Comparison of ENCODE assay signal across 1 fruit fly cellular context in genomic region chr2L:3813255-3813875, dm6.
TF ChIP-seq lines count a peak whose summit lies in the region.

CG3407 (minus strand) TSS chr2L:3813410.

TF ChIP-seq in whole organism, embryonic, 481 proteins besides CTCF, POLR2A, EP300 and RAD21 (continued from another document and continues in another):
- no peak for TF ChIP-seq CG13296 (GFP tag; optimal IDR thresholded peaks at IDR 0.05; lab: Kevin White, UChicago)
- no peak for TF ChIP-seq jigr1 (GFP tag; IDR thresholded peaks at IDR 0.05; lab: Robert Waterston, UW)
- TF ChIP-seq Lhr (GFP tag; optimal IDR thresholded peaks at IDR 0.05; lab: Kevin White, UChicago): peak; percentile 81
- TF ChIP-seq CG4707 (GFP tag; optimal IDR thresholded peaks at IDR 0.05; lab: Kevin White, UChicago): no peak
- TF ChIP-seq CG33557 (GFP tag; optimal IDR thresholded peaks at IDR 0.05; lab: Kevin White, UChicago): no peak
- TF ChIP-seq CG6683 (GFP tag; optimal IDR thresholded peaks at IDR 0.05; lab: Kevin White, UChicago): no peak
- peak in 1 of 2 experiments; percentile 39 for TF ChIP-seq eve (GFP tag; optimal IDR thresholded peaks at IDR 0.05; lab: Kevin White, UChicago)
- TF ChIP-seq dysf (GFP tag; IDR thresholded peaks at IDR 0.05; lab: Robert Waterston, UW): 0 out of 3 replicates have a peak, but pooled peaks have one; percentile 19
- peak; percentile 78 for TF ChIP-seq CG9437 (GFP tag; optimal IDR thresholded peaks at IDR 0.05; lab: Kevin White, UChicago)
- no peak for TF ChIP-seq grn (GFP tag; optimal IDR thresholded peaks at IDR 0.05; lab: Kevin White, UChicago)
- TF ChIP-seq CG18011 (GFP tag; optimal IDR thresholded peaks at IDR 0.05; lab: Kevin White, UChicago): no peak
- TF ChIP-seq cas (GFP tag; IDR thresholded peaks at IDR 0.05; lab: Robert Waterston, UW): no peak
- TF ChIP-seq sqz (GFP tag; optimal IDR thresholded peaks at IDR 0.05; lab: Kevin White, UChicago): no peak
- no peak for TF ChIP-seq Hmx (GFP tag; optimal IDR thresholded peaks at IDR 0.05; lab: Kevin White, UChicago)
- TF ChIP-seq p53 (GFP tag; optimal IDR thresholded peaks at IDR 0.05; lab: Kevin White, UChicago): peak; percentile 7
- peak; percentile 53 for TF ChIP-seq CG8944 (GFP tag; optimal IDR thresholded peaks at IDR 0.05; lab: Kevin White, UChicago)
- TF ChIP-seq mirr (GFP tag; optimal IDR thresholded peaks at IDR 0.05; lab: Kevin White, UChicago): no peak
- TF ChIP-seq abd-A (tag; optimal IDR thresholded peaks at IDR 0.05; lab: Kevin White, UChicago): no peak
- TF ChIP-seq CG10543 (GFP tag; optimal IDR thresholded peaks at IDR 0.05; lab: Kevin White, UChicago): peak; percentile 29
- no peak for TF ChIP-seq Neu2 (GFP tag; optimal IDR thresholded peaks at IDR 0.05; lab: Kevin White, UChicago; ENCODE audit: borderline replicate concordance)
- TF ChIP-seq Hr3 (GFP tag; optimal IDR thresholded peaks at IDR 0.05; lab: Kevin White, UChicago): peak; percentile 42
- no peak for TF ChIP-seq dati (GFP tag; IDR thresholded peaks at IDR 0.05; lab: Robert Waterston, UW)
- TF ChIP-seq CG8388 (GFP tag; optimal IDR thresholded peaks at IDR 0.05; lab: Kevin White, UChicago): no peak
- TF ChIP-seq lbe (GFP tag; optimal IDR thresholded peaks at IDR 0.05; lab: Kevin White, UChicago): no peak
- no peak for TF ChIP-seq CG7271 (tag; optimal IDR thresholded peaks at IDR 0.05; lab: Kevin White, UChicago)
- peak; percentile 58 for TF ChIP-seq ato (GFP tag; IDR thresholded peaks at IDR 0.05; lab: Robert Waterston, UW; ENCODE audit: partially characterized antibody)
- TF ChIP-seq B-H1 (GFP tag; IDR thresholded peaks at IDR 0.05; lab: Robert Waterston, UW): no peak
- TF ChIP-seq psq (GFP tag; optimal IDR thresholded peaks at IDR 0.05; lab: Kevin White, UChicago): no peak
- no peak for TF ChIP-seq Rx (GFP tag; IDR thresholded peaks at IDR 0.05; lab: Robert Waterston, UW)
- TF ChIP-seq CG14965 (GFP tag; optimal IDR thresholded peaks at IDR 0.05; lab: Kevin White, UChicago; ENCODE audit: borderline replicate concordance): no peak
- TF ChIP-seq CG1233 (GFP tag; optimal IDR thresholded peaks at IDR 0.05; lab: Kevin White, UChicago): no peak
- peak; percentile 100 for TF ChIP-seq E2f2 (GFP tag; IDR thresholded peaks at IDR 0.05; lab: Robert Waterston, UW)
- no peak for TF ChIP-seq Lpt (GFP tag; optimal IDR thresholded peaks at IDR 0.05; lab: Kevin White, UChicago)
- TF ChIP-seq BtbVII (GFP tag; optimal IDR thresholded peaks at IDR 0.05; lab: Kevin White, UChicago): no peak
- peak; percentile 42; the same call in 1 of the 3 replicates for TF ChIP-seq Dbx (GFP tag; IDR thresholded peaks at IDR 0.05; lab: Robert Waterston, UW)
- no peak for TF ChIP-seq ara (GFP tag; IDR thresholded peaks at IDR 0.05; lab: Robert Waterston, UW)
- peak; percentile 29 for TF ChIP-seq pnt (GFP tag; optimal IDR thresholded peaks at IDR 0.05; lab: Kevin White, UChicago)
- no peak for TF ChIP-seq odd (GFP tag; optimal IDR thresholded peaks at IDR 0.05; lab: Kevin White, UChicago)
- no peak for TF ChIP-seq hth (optimal IDR thresholded peaks at IDR 0.05; lab: Kevin White, UChicago)
- TF ChIP-seq Dref (GFP tag; IDR thresholded peaks at IDR 0.05; lab: Robert Waterston, UW): peak; percentile 98
- no peak for TF ChIP-seq sim (GFP tag; IDR thresholded peaks at IDR 0.05; lab: Robert Waterston, UW)
- TF ChIP-seq CG43689 (GFP tag; IDR thresholded peaks at IDR 0.05; lab: Robert Waterston, UW): no peak
- TF ChIP-seq wek (GFP tag; optimal IDR thresholded peaks at IDR 0.05; lab: Kevin White, UChicago): no peak
- TF ChIP-seq CG2129 (GFP tag; IDR thresholded peaks at IDR 0.05; lab: Robert Waterston, UW; ENCODE audit: partially characterized antibody): no peak
- TF ChIP-seq CG14667 (GFP tag; IDR thresholded peaks at IDR 0.05; lab: Robert Waterston, UW): no peak
- TF ChIP-seq CG14441 (GFP tag; IDR thresholded peaks at IDR 0.05; lab: Robert Waterston, UW): no peak
- TF ChIP-seq sens-2 (GFP tag; IDR thresholded peaks at IDR 0.05; lab: Robert Waterston, UW): no peak
- TF ChIP-seq CG13424 (tag; optimal IDR thresholded peaks at IDR 0.05; lab: Kevin White, UChicago): no peak
- TF ChIP-seq Camta (GFP tag; optimal IDR thresholded peaks at IDR 0.05; lab: Kevin White, UChicago): no peak
- TF ChIP-seq CG3163 (GFP tag; optimal IDR thresholded peaks at IDR 0.05; lab: Kevin White, UChicago): peak; percentile 36
- TF ChIP-seq da (GFP tag; optimal IDR thresholded peaks at IDR 0.05; lab: Kevin White, UChicago): no peak
- peak; percentile 7 for TF ChIP-seq CG4820 (GFP tag; optimal IDR thresholded peaks at IDR 0.05; lab: Kevin White, UChicago)
- TF ChIP-seq h (optimal IDR thresholded peaks at IDR 0.05; lab: Kevin White, UChicago): no peak
- TF ChIP-seq caup (GFP tag; optimal IDR thresholded peaks at IDR 0.05; lab: Kevin White, UChicago; ENCODE audit: severe bottlenecking): no peak
- no peak for TF ChIP-seq nom (GFP tag; optimal IDR thresholded peaks at IDR 0.05; lab: Kevin White, UChicago)
- no peak for TF ChIP-seq mld (GFP tag; IDR thresholded peaks at IDR 0.05; lab: Robert Waterston, UW; ENCODE audit: partially characterized antibody)
- TF ChIP-seq CG12769 (tag; optimal IDR thresholded peaks at IDR 0.05; lab: Kevin White, UChicago): no peak
- peak; percentile 28 for TF ChIP-seq Bteb2 (GFP tag; optimal IDR thresholded peaks at IDR 0.05; lab: Kevin White, UChicago)
- peak; percentile 80 for TF ChIP-seq CG34224 (GFP tag; IDR thresholded peaks at IDR 0.05; lab: Robert Waterston, UW; ENCODE audit: partially characterized antibody)
- TF ChIP-seq tna (GFP tag; IDR thresholded peaks at IDR 0.05; lab: Robert Waterston, UW; ENCODE audit: partially characterized antibody): peak; percentile 57
- peak; percentile 85 for TF ChIP-seq pzg (GFP tag; optimal IDR thresholded peaks at IDR 0.05; lab: Kevin White, UChicago)
- TF ChIP-seq Bgb (GFP tag; IDR thresholded peaks at IDR 0.05; lab: Robert Waterston, UW; ENCODE audit: partially characterized antibody): peak; percentile 82
- TF ChIP-seq hb (GFP tag; IDR thresholded peaks at IDR 0.05; lab: Robert Waterston, UW; ENCODE audit: partially characterized antibody): no peak; the same call in 2 of the 3 replicates
- TF ChIP-seq Asciz (GFP tag; optimal IDR thresholded peaks at IDR 0.05; lab: Kevin White, UChicago): no peak
- no peak for TF ChIP-seq ind (GFP tag; optimal IDR thresholded peaks at IDR 0.05; lab: Kevin White, UChicago)
- peak; percentile 83 for TF ChIP-seq CG9932 (GFP tag; IDR thresholded peaks at IDR 0.05; lab: Robert Waterston, UW)
- peak; percentile 75 for TF ChIP-seq Myb (GFP tag; optimal IDR thresholded peaks at IDR 0.05; lab: Kevin White, UChicago)
- TF ChIP-seq CG11695 (GFP tag; IDR thresholded peaks at IDR 0.05; lab: Robert Waterston, UW): no peak
- no peak for TF ChIP-seq CG34376 (GFP tag; optimal IDR thresholded peaks at IDR 0.05; lab: Kevin White, UChicago)
- TF ChIP-seq mam (GFP tag; optimal IDR thresholded peaks at IDR 0.05; lab: Kevin White, UChicago): peak; percentile 68
- no peak for TF ChIP-seq fd64A (GFP tag; optimal IDR thresholded peaks at IDR 0.05; lab: Kevin White, UChicago)
- no peak for TF ChIP-seq CG18619 (GFP tag; optimal IDR thresholded peaks at IDR 0.05; lab: Kevin White, UChicago)
- peak; percentile 99 for TF ChIP-seq CG31365 (tag; optimal IDR thresholded peaks at IDR 0.05; lab: Kevin White, UChicago)
- TF ChIP-seq CG10209 (GFP tag; optimal IDR thresholded peaks at IDR 0.05; lab: Kevin White, UChicago): peak; percentile 26
- no peak for TF ChIP-seq Fer1 (GFP tag; optimal IDR thresholded peaks at IDR 0.05; lab: Kevin White, UChicago)
- TF ChIP-seq gro (GFP tag; optimal IDR thresholded peaks at IDR 0.05; lab: Kevin White, UChicago): peak; percentile 82
- TF ChIP-seq CG4617 (GFP tag; optimal IDR thresholded peaks at IDR 0.05; lab: Kevin White, UChicago; ENCODE audit: borderline replicate concordance): peak; percentile 90
- TF ChIP-seq Elba2 (GFP tag; optimal IDR thresholded peaks at IDR 0.05; lab: Kevin White, UChicago): peak; percentile 1
- TF ChIP-seq lmd (GFP tag; IDR thresholded peaks at IDR 0.05; lab: Robert Waterston, UW): peak; percentile 36; the same call in 1 of the 2 replicates
- TF ChIP-seq CG14710 (tag; optimal IDR thresholded peaks at IDR 0.05; lab: Kevin White, UChicago): peak; percentile 56
- TF ChIP-seq br (optimal IDR thresholded peaks at IDR 0.05; lab: Kevin White, UChicago): no peak
- no peak for TF ChIP-seq cwo (GFP tag; optimal IDR thresholded peaks at IDR 0.05; lab: Kevin White, UChicago)
- no peak; the same call in none of the 2 replicates for TF ChIP-seq chm (GFP tag; IDR thresholded peaks at IDR 0.05; lab: Robert Waterston, UW)
- peak; percentile 48 for TF ChIP-seq phol (tag; optimal IDR thresholded peaks at IDR 0.05; lab: Kevin White, UChicago)
- TF ChIP-seq CG4328 (GFP tag; optimal IDR thresholded peaks at IDR 0.05; lab: Kevin White, UChicago): no peak
- peak; percentile 38 for TF ChIP-seq hkb (optimal IDR thresholded peaks at IDR 0.05; lab: Kevin White, UChicago)
- TF ChIP-seq hkb (GFP tag; IDR thresholded peaks at IDR 0.05; lab: Robert Waterston, UW): no peak
- TF ChIP-seq eyg (GFP tag; optimal IDR thresholded peaks at IDR 0.05; lab: Kevin White, UChicago): no peak
- TF ChIP-seq run (tag; optimal IDR thresholded peaks at IDR 0.05; lab: Kevin White, UChicago): no peak
- no peak for TF ChIP-seq gsb-n (tag; optimal IDR thresholded peaks at IDR 0.05; lab: Kevin White, UChicago)
- peak; percentile 61 for TF ChIP-seq CG33213 (GFP tag; optimal IDR thresholded peaks at IDR 0.05; lab: Kevin White, UChicago)
- no peak for TF ChIP-seq trh (GFP tag; optimal IDR thresholded peaks at IDR 0.05; lab: Kevin White, UChicago)
- no peak for TF ChIP-seq corto (GFP tag; optimal IDR thresholded peaks at IDR 0.05; lab: Kevin White, UChicago)
- no peak for TF ChIP-seq Atf3 (GFP tag; optimal IDR thresholded peaks at IDR 0.05; lab: Kevin White, UChicago)
- no peak for TF ChIP-seq CG18476 (GFP tag; optimal IDR thresholded peaks at IDR 0.05; lab: Kevin White, UChicago)
- no peak for TF ChIP-seq Blimp-1 (GFP tag; optimal IDR thresholded peaks at IDR 0.05; lab: Kevin White, UChicago)
- TF ChIP-seq CG32532 (GFP tag; IDR thresholded peaks at IDR 0.05; lab: Robert Waterston, UW): 0 out of 2 replicates have a peak, but pooled peaks have one; percentile 36
- TF ChIP-seq CG31388 (GFP tag; optimal IDR thresholded peaks at IDR 0.05; lab: Kevin White, UChicago): no peak
- peak; percentile 60 for TF ChIP-seq CG16813 (GFP tag; IDR thresholded peaks at IDR 0.05; lab: Robert Waterston, UW; ENCODE audit: partially characterized antibody)
- no peak for TF ChIP-seq Jarid2 (GFP tag; optimal IDR thresholded peaks at IDR 0.05; lab: Kevin White, UChicago)
- no peak for TF ChIP-seq Kr (GFP tag; optimal IDR thresholded peaks at IDR 0.05; lab: Kevin White, UChicago)
- TF ChIP-seq pita (GFP tag; optimal IDR thresholded peaks at IDR 0.05; lab: Kevin White, UChicago): no peak
- no peak for TF ChIP-seq gcm (GFP tag; optimal IDR thresholded peaks at IDR 0.05; lab: Kevin White, UChicago)
- peak; percentile 47 for TF ChIP-seq CG13624 (GFP tag; optimal IDR thresholded peaks at IDR 0.05; lab: Kevin White, UChicago)
- TF ChIP-seq slou (GFP tag; optimal IDR thresholded peaks at IDR 0.05; lab: Kevin White, UChicago): no peak
- TF ChIP-seq MBD-R2 (GFP tag; IDR thresholded peaks at IDR 0.05; lab: Robert Waterston, UW): peak; percentile 90
- peak; percentile 29 for TF ChIP-seq gfzf (GFP tag; optimal IDR thresholded peaks at IDR 0.05; lab: Kevin White, UChicago)
- no peak for TF ChIP-seq yki (optimal IDR thresholded peaks at IDR 0.05; lab: Kevin White, UChicago)
- no peak for TF ChIP-seq CG13894 (tag; optimal IDR thresholded peaks at IDR 0.05; lab: Kevin White, UChicago)
- peak; percentile 86 for TF ChIP-seq CG1603 (tag; optimal IDR thresholded peaks at IDR 0.05; lab: Kevin White, UChicago)
- TF ChIP-seq Meics (GFP tag; optimal IDR thresholded peaks at IDR 0.05; lab: Kevin White, UChicago): no peak
- peak; percentile 34 for TF ChIP-seq ssp (GFP tag; IDR thresholded peaks at IDR 0.05; lab: Robert Waterston, UW)
- TF ChIP-seq CG12744 (GFP tag; optimal IDR thresholded peaks at IDR 0.05; lab: Kevin White, UChicago): no peak
- TF ChIP-seq Pdp1 (GFP tag; optimal IDR thresholded peaks at IDR 0.05; lab: Kevin White, UChicago): peak in 1 of 2 experiments; percentile 49
- peak; percentile 56 for TF ChIP-seq maf-S (GFP tag; optimal IDR thresholded peaks at IDR 0.05; lab: Kevin White, UChicago)
- TF ChIP-seq emc (GFP tag; optimal IDR thresholded peaks at IDR 0.05; lab: Kevin White, UChicago): no peak
- no peak for TF ChIP-seq Usf (GFP tag; optimal IDR thresholded peaks at IDR 0.05; lab: Kevin White, UChicago)
- no peak for TF ChIP-seq CG1529 (GFP tag; optimal IDR thresholded peaks at IDR 0.05; lab: Kevin White, UChicago)
- peak; percentile 68 for TF ChIP-seq unc-4 (GFP tag; IDR thresholded peaks at IDR 0.05; lab: Robert Waterston, UW; ENCODE audit: partially characterized antibody)
- no peak for TF ChIP-seq insv (GFP tag; optimal IDR thresholded peaks at IDR 0.05; lab: Kevin White, UChicago)
- peak; percentile 36 for TF ChIP-seq gem (tag; optimal IDR thresholded peaks at IDR 0.05; lab: Kevin White, UChicago)
- no peak for TF ChIP-seq CG17328 (GFP tag; IDR thresholded peaks at IDR 0.05; lab: Robert Waterston, UW)
- no peak for TF ChIP-seq Hr39 (optimal IDR thresholded peaks at IDR 0.05; lab: Kevin White, UChicago)
- no peak for TF ChIP-seq TFAM (GFP tag; optimal IDR thresholded peaks at IDR 0.05; lab: Kevin White, UChicago)
- TF ChIP-seq CG10565 (GFP tag; optimal IDR thresholded peaks at IDR 0.05; lab: Kevin White, UChicago): no peak
- no peak for TF ChIP-seq Ada2b (GFP tag; IDR thresholded peaks at IDR 0.05; lab: Robert Waterston, UW)
- TF ChIP-seq CG10654 (GFP tag; optimal IDR thresholded peaks at IDR 0.05; lab: Kevin White, UChicago): no peak
- no peak for TF ChIP-seq HLHmδ (GFP tag; optimal IDR thresholded peaks at IDR 0.05; lab: Kevin White, UChicago)
- no peak for TF ChIP-seq cad (GFP tag; optimal IDR thresholded peaks at IDR 0.05; lab: Kevin White, UChicago)
- TF ChIP-seq dm (GFP tag; optimal IDR thresholded peaks at IDR 0.05; lab: Kevin White, UChicago): peak; percentile 14
- TF ChIP-seq HLH3B (GFP tag; IDR thresholded peaks at IDR 0.05; lab: Robert Waterston, UW): peak; percentile 36; the same call in 1 of the 2 replicates
- no peak for TF ChIP-seq az2 (GFP tag; optimal IDR thresholded peaks at IDR 0.05; lab: Kevin White, UChicago)
- TF ChIP-seq Doc3 (GFP tag; IDR thresholded peaks at IDR 0.05; lab: Robert Waterston, UW; ENCODE audit: partially characterized antibody): peak; percentile 37; the same call in 1 of the 3 replicates
- TF ChIP-seq Side (GFP tag; optimal IDR thresholded peaks at IDR 0.05; lab: Kevin White, UChicago): peak; percentile 22
